Worm (Caenorhabditis elegans) whole organism, young adult: ENCODE measurements around the gene ZC404.16.

Experiments used
- F57A8.1 ChIP-seq: fragments of 200-800 bp; sonication (Bioruptor generic); optimal IDR thresholded peaks from 2 replicates; lab custom pipeline; 2018; ENCODE audit warnings: mild to moderate bottlenecking, missing genetic modification characterization, moderate library complexity, missing compliant biosample characterization
- athp-1 ChIP-seq: sonication (generic microtip); optimal IDR thresholded peaks from 2 replicates; lab custom pipeline; 2017; ENCODE audit warnings: mild to moderate bottlenecking, missing genetic modification characterization, missing compliant biosample characterization
- nfya-1 ChIP-seq: sonication (generic microtip); optimal IDR thresholded peaks from 2 replicates; lab custom pipeline; 2017; ENCODE audit warnings: antibody characterized with exemption, missing compliant biosample characterization, missing genetic modification characterization, borderline replicate concordance; ENCODE audit not compliant: insufficient read depth
- zim-3 ChIP-seq: sonication (generic microtip); optimal IDR thresholded peaks from 2 replicates; lab custom pipeline; 2017; ENCODE audit warnings: mild to moderate bottlenecking, missing genetic modification characterization, moderate library complexity, missing compliant biosample characterization

- no peak for TF ChIP-seq zim-3 (tag; lab: Kevin White, UChicago)
- no peak for TF ChIP-seq F57A8.1 (GFP tag; lab: Kevin White, UChicago)
- no peak for TF ChIP-seq athp-1
- no peak for TF ChIP-seq nfya-1 (tag; lab: Kevin White, UChicago)
Measured at ce11 chrV:6787906-6788430, 14.3 kb upstream of the ZC404.16 start, which contains the start of gene ZC404.2.
